Fruit fly (Drosophila melanogaster) whole organism, embryonic: ENCODE measurements around the gene Ac13E.

Experiments used
- CG10366 ChIP-seq: fragments of 200-800 bp; sonication (Bioruptor generic); IDR thresholded peaks from 2 replicates; pipeline ENCODE4 v1.3.6; 2022; ENCODE audit warnings: missing biosample characterization, missing genetic modification characterization
- CG11504 ChIP-seq: fragments of 200-800 bp; sonication (Bioruptor generic); optimal IDR thresholded peaks from 3 replicates; lab custom pipeline; 2019; ENCODE audit warnings: missing biosample characterization, mild to moderate bottlenecking, missing genetic modification characterization, moderate library complexity
- CG12071 ChIP-seq: fragments of 200-800 bp; sonication (Bioruptor generic); optimal IDR thresholded peaks from 3 replicates; lab custom pipeline; 2018; ENCODE audit warnings: missing biosample characterization, mild to moderate bottlenecking, missing genetic modification characterization
- CG12659 ChIP-seq: fragments of 200-800 bp; sonication (Bioruptor generic); optimal IDR thresholded peaks from 3 replicates; lab custom pipeline; 2017; ENCODE audit warnings: mild to moderate bottlenecking, missing biosample characterization, missing genetic modification reagents, missing genetic modification characterization
- CG17361 ChIP-seq: fragments of 200-800 bp; sonication (Bioruptor generic); IDR thresholded peaks from 3 replicates; pipeline ENCODE4 v1.3.6; 2022; ENCODE audit warnings: missing biosample characterization, missing genetic modification characterization
- CG17385 ChIP-seq: fragments of 200-800 bp; sonication (Bioruptor generic); optimal IDR thresholded peaks from 3 replicates; lab custom pipeline; 2018; ENCODE audit warnings: missing biosample characterization, mild to moderate bottlenecking, missing genetic modification characterization
- CG18262 ChIP-seq: fragments of 200-800 bp; optimal IDR thresholded peaks from 3 replicates; lab custom pipeline; 2019; ENCODE audit warnings: missing biosample characterization, mild to moderate bottlenecking, missing genetic modification characterization, moderate library complexity
- CG2678 ChIP-seq: fragments of 200-800 bp; sonication (Bioruptor generic); optimal IDR thresholded peaks from 3 replicates; lab custom pipeline; 2019; ENCODE audit warnings: missing biosample characterization, mild to moderate bottlenecking, missing genetic modification characterization, moderate library complexity
- CG30020 ChIP-seq: fragments of 200-800 bp; optimal IDR thresholded peaks from 2 replicates; lab custom pipeline; 2019; ENCODE audit warnings: missing biosample characterization, mild to moderate bottlenecking, missing genetic modification characterization, moderate library complexity
- CG4424 ChIP-seq: fragments of 200-800 bp; sonication (Bioruptor generic); optimal IDR thresholded peaks from 3 replicates; lab custom pipeline; 2016; ENCODE audit warnings: missing biosample characterization, missing genetic modification characterization
- CG4707 ChIP-seq: fragments of 200-800 bp; sonication (Bioruptor generic); optimal IDR thresholded peaks from 2 replicates; lab custom pipeline; 2018; ENCODE audit warnings: missing biosample characterization, mild to moderate bottlenecking, missing genetic modification characterization, moderate library complexity
- CG5245 ChIP-seq: fragments of 200-800 bp; sonication (Bioruptor generic); optimal IDR thresholded peaks from 3 replicates; lab custom pipeline; 2016; ENCODE audit warnings: missing biosample characterization, missing genetic modification characterization
- CG6813 ChIP-seq: fragments of 200-800 bp; sonication (Bioruptor generic); optimal IDR thresholded peaks from 2 replicates; lab custom pipeline; 2017; ENCODE audit warnings: missing biosample characterization, missing genetic modification characterization, mild to moderate bottlenecking, moderate library complexity, missing genetic modification reagents
- CG8281 ChIP-seq: fragments of 200-800 bp; sonication (Bioruptor generic); optimal IDR thresholded peaks from 2 replicates; lab custom pipeline; 2018; ENCODE audit warnings: missing biosample characterization, mild to moderate bottlenecking, missing genetic modification characterization, moderate library complexity
- CG9727 ChIP-seq: fragments of 200-800 bp; sonication (Bioruptor generic); optimal IDR thresholded peaks from 3 replicates; lab custom pipeline; 2017; ENCODE audit warnings: missing biosample characterization, mild to moderate bottlenecking, missing genetic modification characterization
- D19A ChIP-seq: fragments of 200-800 bp; optimal IDR thresholded peaks from 3 replicates; lab custom pipeline; 2019; ENCODE audit warnings: missing biosample characterization, mild to moderate bottlenecking, missing genetic modification characterization, moderate library complexity
- Dfd ChIP-seq, 2 experiments: fragments of >200 bp; optimal IDR thresholded peaks; 2 replicates each; lab custom pipeline; 2017; ENCODE audit warnings: missing biosample characterization in 2 of 2, missing genetic modification characterization in 2 of 2
- HHEX ChIP-seq: fragments of 200-800 bp; sonication (Bioruptor generic); optimal IDR thresholded peaks from 3 replicates; lab custom pipeline; 2017; ENCODE audit warnings: missing biosample characterization, mild to moderate bottlenecking, missing genetic modification characterization, missing genetic modification reagents
- HLHmδ ChIP-seq: fragments of 200-800 bp; sonication (Bioruptor generic); optimal IDR thresholded peaks from 2 replicates; lab custom pipeline; 2018; ENCODE audit warnings: missing biosample characterization, mild to moderate bottlenecking, missing genetic modification characterization, moderate library complexity
- Hr78 ChIP-seq, 2 experiments: fragments of 200-800 bp in 1 of 2; fragments of >200 bp in 1 of 2; sonication (Bioruptor generic) in 1 of 2; optimal IDR thresholded peaks; 2 replicates each; lab custom pipeline; 2017 to 2019; ENCODE audit warnings: missing biosample characterization in 2 of 2, missing genetic modification characterization in 2 of 2, mild to moderate bottlenecking in 1 of 2, moderate library complexity in 1 of 2
- MBD-R2 ChIP-seq: fragments of 200-800 bp; sonication (Bioruptor generic); IDR thresholded peaks from 2 replicates; pipeline ENCODE4 v1.3.6; 2022; ENCODE audit warnings: missing biosample characterization, missing genetic modification characterization
- MTF-1 ChIP-seq: fragments of 200-800 bp; sonication (Bioruptor generic); optimal IDR thresholded peaks from 2 replicates; lab custom pipeline; 2018; ENCODE audit warnings: missing biosample characterization, mild to moderate bottlenecking, missing genetic modification characterization, borderline replicate concordance
- Med ChIP-seq: fragments of 200-800 bp; sonication (Bioruptor generic); peaks from one replicate; lab custom pipeline; 2016; ENCODE audit warnings: missing biosample characterization, missing genetic modification characterization, mild to moderate bottlenecking, inconsistent platforms, moderate library complexity
- Xbp1 ChIP-seq: fragments of 200-800 bp; sonication (Bioruptor generic); optimal IDR thresholded peaks from 3 replicates; lab custom pipeline; 2016; ENCODE audit warnings: missing biosample characterization, mild to moderate bottlenecking, missing genetic modification characterization
- amos ChIP-seq: fragments of 200-800 bp; sonication (Bioruptor generic); IDR thresholded peaks from 2 replicates; pipeline ENCODE4 v1.3.6; 2022; ENCODE audit warnings: missing biosample characterization, missing genetic modification characterization; ENCODE audit not compliant: partially characterized antibody
- bsh ChIP-seq, 2 experiments: fragments of 200-800 bp; sonication (Bioruptor generic); optimal IDR thresholded peaks; 2 replicates each; lab custom pipeline; 2017 to 2018; ENCODE audit warnings: mild to moderate bottlenecking in 2 of 2, missing biosample characterization in 2 of 2, missing genetic modification characterization in 2 of 2, moderate library complexity in 1 of 2
- ci ChIP-seq: fragments of 200-800 bp; sonication (Bioruptor generic); IDR thresholded peaks from 3 replicates; pipeline ENCODE4 v1.3.6; 2022; ENCODE audit warnings: missing biosample characterization, missing genetic modification characterization
- dati ChIP-seq: fragments of 200-800 bp; sonication (Bioruptor generic); IDR thresholded peaks from 2 replicates; pipeline ENCODE4 v1.3.6; 2022; ENCODE audit warnings: missing biosample characterization, missing genetic modification characterization
- dmrt99B ChIP-seq: fragments of 200-800 bp; sonication (Bioruptor generic); optimal IDR thresholded peaks from 2 replicates; lab custom pipeline; 2018; ENCODE audit warnings: missing biosample characterization, mild to moderate bottlenecking, missing genetic modification characterization, moderate library complexity
- eve ChIP-seq, 2 experiments: fragments of >200 bp; optimal IDR thresholded peaks; 2 replicates each; lab custom pipeline; 2017; ENCODE audit warnings: missing biosample characterization in 2 of 2, missing genetic modification characterization in 2 of 2
- gcm2 ChIP-seq: fragments of 200-800 bp; sonication (Bioruptor generic); optimal IDR thresholded peaks from 2 replicates; lab custom pipeline; 2016; ENCODE audit warnings: missing biosample characterization, missing genetic modification characterization
- gem ChIP-seq: fragments of 200-800 bp; sonication (Bioruptor generic); optimal IDR thresholded peaks from 2 replicates; lab custom pipeline; 2019; ENCODE audit warnings: missing biosample characterization, mild to moderate bottlenecking, missing genetic modification characterization, moderate library complexity
- ham ChIP-seq: fragments of 200-800 bp; sonication (Bioruptor generic); IDR thresholded peaks from 2 replicates; pipeline ENCODE4 v1.3.6; 2022; ENCODE audit warnings: missing biosample characterization, missing genetic modification characterization
- inv ChIP-seq: fragments of 200-800 bp; sonication (Bioruptor generic); IDR thresholded peaks from 2 replicates; pipeline ENCODE4 v1.3.6; 2022; ENCODE audit warnings: missing biosample characterization, missing genetic modification characterization; ENCODE audit not compliant: partially characterized antibody
- klu ChIP-seq: fragments of 200-800 bp; sonication (Bioruptor generic); IDR thresholded peaks from 2 replicates; pipeline ENCODE4 v1.3.6; 2022; ENCODE audit warnings: missing biosample characterization, missing genetic modification characterization
- lola ChIP-seq, 3 experiments: fragments of >200 bp in 2 of 3; fragments of 200-800 bp in 1 of 3; sonication (Bioruptor generic) in 1 of 3; optimal IDR thresholded peaks; 2 replicates each; lab custom pipeline; 2017 to 2019; ENCODE audit warnings: missing biosample characterization in 3 of 3, missing genetic modification characterization in 3 of 3, mild to moderate bottlenecking in 1 of 3, moderate library complexity in 1 of 3
- nom ChIP-seq: fragments of 200-800 bp; sonication (Bioruptor generic); optimal IDR thresholded peaks from 2 replicates; lab custom pipeline; 2017; ENCODE audit warnings: missing biosample characterization, missing genetic modification characterization, mild to moderate bottlenecking, moderate library complexity, missing genetic modification reagents
- odd ChIP-seq: fragments of 200-800 bp; sonication (Bioruptor generic); optimal IDR thresholded peaks from 2 replicates; lab custom pipeline; 2017; ENCODE audit warnings: missing biosample characterization, mild to moderate bottlenecking, missing genetic modification characterization
- repo ChIP-seq: fragments of 200-800 bp; sonication (Bioruptor generic); optimal IDR thresholded peaks from 2 replicates; lab custom pipeline; 2016; ENCODE audit warnings: missing biosample characterization, missing genetic modification characterization
- rib ChIP-seq: fragments of 200-800 bp; sonication (Bioruptor generic); IDR thresholded peaks from 2 replicates; pipeline ENCODE4 v1.3.6; 2022; ENCODE audit warnings: missing biosample characterization, missing genetic modification characterization
- ro ChIP-seq: fragments of 200-800 bp; sonication (Bioruptor generic); IDR thresholded peaks from 2 replicates; pipeline ENCODE4 v1.3.6; 2022; ENCODE audit warnings: missing biosample characterization, missing genetic modification characterization
- salm ChIP-seq: fragments of 200-800 bp; sonication (Bioruptor generic); optimal IDR thresholded peaks from 2 replicates; lab custom pipeline; 2018; ENCODE audit warnings: missing biosample characterization, mild to moderate bottlenecking, missing genetic modification characterization
- sens ChIP-seq: fragments of 200-800 bp; sonication (Bioruptor generic); peaks from one replicate; lab custom pipeline; 2016; ENCODE audit warnings: missing biosample characterization, missing genetic modification characterization
- unc-4 ChIP-seq: fragments of 200-800 bp; sonication (Bioruptor generic); IDR thresholded peaks from 2 replicates; pipeline ENCODE4 v1.3.6; 2022; ENCODE audit warnings: missing biosample characterization, missing genetic modification characterization; ENCODE audit not compliant: partially characterized antibody
- usp ChIP-seq: fragments of >200 bp; optimal IDR thresholded peaks from 2 replicates; lab custom pipeline; 2017; ENCODE audit warnings: missing biosample characterization, missing genetic modification characterization
- wor ChIP-seq: fragments of 200-800 bp; sonication (Bioruptor generic); IDR thresholded peaks from 2 replicates; pipeline ENCODE4 v1.3.6; 2022; ENCODE audit warnings: missing biosample characterization, missing genetic modification characterization

The Ac13E gene

dm6 chrX:15568353-15568982, 14.4 kb upstream of the Ac13E start:
- no peak for TF ChIP-seq inv (GFP tag; lab: Robert Waterston, UW)
- no peak for TF ChIP-seq dati
- no peak for TF ChIP-seq unc-4 (GFP tag; lab: Robert Waterston, UW)
- 0 out of 3 replicates have a peak, but pooled peaks have one; percentile 22 for TF ChIP-seq ci
- TF ChIP-seq MTF-1 = peak; percentile 18
- TF ChIP-seq odd (GFP tag; lab: Kevin White, UChicago) = no peak
- peak; percentile 94 for TF ChIP-seq D19A
- peak; percentile 57 for TF ChIP-seq Med
- TF ChIP-seq CG4424 = no peak
- no peak for TF ChIP-seq salm (tag; lab: Kevin White, UChicago)
- TF ChIP-seq CG8281 (tag; lab: Kevin White, UChicago) = no peak
- peak in 1 of 2 experiments; percentile 18 for TF ChIP-seq bsh (GFP tag; optimal IDR thresholded peaks at IDR 0.05; lab: Kevin White, UChicago)
- peak; percentile 59 for TF ChIP-seq CG17385 (GFP tag; lab: Kevin White, UChicago)
- peak; percentile 8 for TF ChIP-seq CG12659
- TF ChIP-seq CG10366 (GFP tag; lab: Robert Waterston, UW) = no peak
- TF ChIP-seq gem = peak; percentile 8
- TF ChIP-seq MBD-R2 (GFP tag; lab: Robert Waterston, UW) = no peak
- peak; percentile 22 for TF ChIP-seq HHEX (GFP tag; lab: Kevin White, UChicago)
- TF ChIP-seq HLHmδ = no peak
- TF ChIP-seq sens (GFP tag; lab: Kevin White, UChicago) = peak; percentile 76
- TF ChIP-seq CG11504 (tag; lab: Kevin White, UChicago) = peak; percentile 29
- peak; percentile 30 for TF ChIP-seq CG18262 (tag; lab: Kevin White, UChicago)
- no peak for TF ChIP-seq usp (GFP tag; lab: Kevin White, UChicago)
- TF ChIP-seq klu = no peak
- no peak for TF ChIP-seq rib (GFP tag; lab: Robert Waterston, UW)
- TF ChIP-seq amos (GFP tag; lab: Robert Waterston, UW) = no peak
- peak; percentile 39; the same call in 2 of the 3 replicates for TF ChIP-seq CG17361 (GFP tag; lab: Robert Waterston, UW)
- TF ChIP-seq Hr78 (GFP tag; optimal IDR thresholded peaks at IDR 0.05; lab: Kevin White, UChicago) = no peak
- peak; percentile 18 for TF ChIP-seq CG2678
- no peak for TF ChIP-seq Xbp1 (GFP tag; lab: Kevin White, UChicago)
- peak; percentile 24 for TF ChIP-seq CG4707 (GFP tag; lab: Kevin White, UChicago)
- TF ChIP-seq CG12071 (GFP tag; lab: Kevin White, UChicago) = peak; percentile 8
- peak; percentile 3 for TF ChIP-seq CG9727 (GFP tag; lab: Kevin White, UChicago)
- TF ChIP-seq eve (GFP tag; optimal IDR thresholded peaks at IDR 0.05; lab: Kevin White, UChicago) = no peak
- peak; percentile 1 for TF ChIP-seq nom
- peak; percentile 5 for TF ChIP-seq CG6813 (GFP tag; lab: Kevin White, UChicago)
- TF ChIP-seq gcm2 (GFP tag; lab: Kevin White, UChicago) = no peak

dm6 chrX:15555945-15556344, 1.9 kb upstream of the Ac13E start, which contains the start of gene CG42300:
Gene CG42300 (minus strand): TSS chrX:15556045.
- TF ChIP-seq lola (GFP tag; optimal IDR thresholded peaks at IDR 0.05; lab: Kevin White, UChicago) (no peak), wor (no peak), ham (GFP tag; lab: Robert Waterston, UW) (no peak), Dfd (GFP tag; optimal IDR thresholded peaks at IDR 0.05; lab: Kevin White, UChicago) (no peak), repo (no peak), CG5245 (GFP tag; lab: Kevin White, UChicago) (no peak), dmrt99B (tag; lab: Kevin White, UChicago) (no peak), CG30020 (peak; percentile 28), ro (GFP tag; lab: Robert Waterston, UW) (no peak)
